Fruit fly (Drosophila melanogaster) whole organism, pupa: Measurements from ENCODE around the gene Ndfip.
A peak's percentile ranks its signal among the peaks of the same experiment; 100 is the strongest.

ENCODE experiments used
- CG10348 ChIP-seq: fragments of 200-800 bp; sonication (Bioruptor generic); IDR thresholded peaks from 2 replicates; pipeline ENCODE4 v1.3.6; 2022; ENCODE audit warnings: missing biosample characterization, missing genetic modification characterization
- CG12605 ChIP-seq: fragments of 200-800 bp; sonication (Bioruptor generic); IDR thresholded peaks from 2 replicates; pipeline ENCODE4 v1.3.6; 2022; ENCODE audit warnings: missing biosample characterization, missing genetic modification characterization
- CG13204 ChIP-seq: fragments of 200-800 bp; sonication (Bioruptor generic); optimal IDR thresholded peaks from 2 replicates; lab custom pipeline; 2018; ENCODE audit warnings: missing biosample characterization, mild to moderate bottlenecking, missing genetic modification characterization, moderate library complexity
- CG14655 ChIP-seq: fragments of 200-800 bp; sonication (Bioruptor generic); optimal IDR thresholded peaks from 3 replicates; lab custom pipeline; 2017; ENCODE audit warnings: mild to moderate bottlenecking, missing biosample characterization, missing genetic modification reagents, missing genetic modification characterization
- CG15710 ChIP-seq: fragments of 200-800 bp; sonication (Bioruptor generic); optimal IDR thresholded peaks from 2 replicates; lab custom pipeline; 2018; ENCODE audit warnings: missing biosample characterization, mild to moderate bottlenecking, missing genetic modification characterization, moderate library complexity
- CG17806 ChIP-seq: fragments of 200-800 bp; sonication (Bioruptor generic); optimal IDR thresholded peaks from 2 replicates; lab custom pipeline; 2018; ENCODE audit warnings: missing biosample characterization, mild to moderate bottlenecking, missing genetic modification characterization, moderate library complexity
- CG32121 ChIP-seq: fragments of 200-800 bp; sonication (Bioruptor generic); IDR thresholded peaks from 2 replicates; pipeline ENCODE4 v1.3.6; 2022; ENCODE audit warnings: missing biosample characterization, missing genetic modification characterization
- CG34367 ChIP-seq: fragments of 200-800 bp; sonication (Bioruptor generic); optimal IDR thresholded peaks from 2 replicates; lab custom pipeline; 2018; ENCODE audit warnings: missing biosample characterization, mild to moderate bottlenecking, missing genetic modification characterization
- CG4496 ChIP-seq: fragments of 200-800 bp; sonication (Bioruptor generic); IDR thresholded peaks from 3 replicates; pipeline ENCODE4 v1.3.6; 2022; ENCODE audit warnings: missing biosample characterization, missing genetic modification characterization
- CG8159 ChIP-seq: fragments of 200-800 bp; sonication (Bioruptor generic); optimal IDR thresholded peaks from 3 replicates; lab custom pipeline; 2018; ENCODE audit warnings: missing biosample characterization, mild to moderate bottlenecking, missing genetic modification characterization, moderate library complexity
- CG8301 ChIP-seq: fragments of 200-800 bp; sonication (Bioruptor generic); optimal IDR thresholded peaks from 2 replicates; lab custom pipeline; 2018; ENCODE audit warnings: missing biosample characterization, mild to moderate bottlenecking, missing genetic modification characterization
- CG9948 ChIP-seq: fragments of 200-800 bp; sonication (Bioruptor generic); optimal IDR thresholded peaks from 2 replicates; lab custom pipeline; 2018; ENCODE audit warnings: missing biosample characterization, mild to moderate bottlenecking, missing genetic modification characterization, moderate library complexity
- D1 ChIP-seq: fragments of 200-800 bp; sonication (Bioruptor generic); optimal IDR thresholded peaks from 2 replicates; lab custom pipeline; 2018; ENCODE audit warnings: missing biosample characterization, mild to moderate bottlenecking, missing genetic modification characterization, moderate library complexity
- EcR ChIP-seq: fragments of 200-800 bp; sonication (Bioruptor generic); optimal IDR thresholded peaks from 3 replicates; lab custom pipeline; 2019; ENCODE audit warnings: missing biosample characterization, missing genetic modification characterization, mild to moderate bottlenecking, moderate library complexity, missing genetic modification reagents
- Ets98B ChIP-seq: fragments of 200-800 bp; sonication (Bioruptor generic); IDR thresholded peaks from 2 replicates; pipeline ENCODE4 v1.3.6; 2022; ENCODE audit warnings: missing biosample characterization, missing genetic modification characterization
- Pif1A ChIP-seq: fragments of 200-800 bp; sonication (Bioruptor generic); optimal IDR thresholded peaks from 3 replicates; lab custom pipeline; 2016; ENCODE audit warnings: missing biosample characterization, missing genetic modification characterization
- Pif1B ChIP-seq: fragments of 200-800 bp; sonication (Bioruptor generic); optimal IDR thresholded peaks from 3 replicates; lab custom pipeline; 2016; ENCODE audit warnings: missing biosample characterization, missing genetic modification characterization
- Snoo ChIP-seq: fragments of 200-800 bp; sonication (Bioruptor generic); optimal IDR thresholded peaks from 3 replicates; lab custom pipeline; 2017; ENCODE audit warnings: missing biosample characterization, mild to moderate bottlenecking, missing genetic modification characterization, inconsistent platforms
- fd96Ca ChIP-seq: fragments of 200-800 bp; sonication (Bioruptor generic); IDR thresholded peaks from 3 replicates; pipeline ENCODE4 v1.3.6; 2022; ENCODE audit warnings: missing biosample characterization, missing genetic modification characterization
- gl ChIP-seq: fragments of 200-800 bp; sonication (Bioruptor generic); optimal IDR thresholded peaks from 2 replicates; lab custom pipeline; 2018; ENCODE audit warnings: missing biosample characterization, mild to moderate bottlenecking, missing genetic modification characterization
- rn ChIP-seq: fragments of 200-800 bp; sonication (Bioruptor generic); IDR thresholded peaks from 2 replicates; pipeline ENCODE4 v1.3.6; 2022; ENCODE audit warnings: missing biosample characterization, missing genetic modification characterization

Gene Ndfip

dm6 chr3L:17616876-17617279 is 37.2 kb downstream of the Ndfip start:
- TF ChIP-seq fd96Ca = no peak
- no peak for TF ChIP-seq CG8159 (tag; lab: Kevin White, UChicago)

dm6 chr3L:17615838-17616237 is 38.2 kb downstream of the Ndfip start:
- TF ChIP-seq CG13204 (no peak), Snoo (tag; lab: Kevin White, UChicago) (no peak), gl (tag; lab: Kevin White, UChicago) (no peak), CG4496 (GFP tag; lab: Robert Waterston, UW) (no peak), Pif1A (GFP tag; lab: Kevin White, UChicago) (no peak), CG10348 (GFP tag; lab: Robert Waterston, UW) (no peak), EcR (GFP tag; lab: Kevin White, UChicago) (no peak), Ets98B (GFP tag; lab: Robert Waterston, UW) (no peak), CG15710 (tag; lab: Kevin White, UChicago) (no peak)
- TF ChIP-seq, all 21 proteins: peak for 0

dm6 chr3L:17615286-17615685 is 38.8 kb downstream of the Ndfip start:
- TF ChIP-seq EcR (GFP tag; lab: Kevin White, UChicago) = no peak
- TF ChIP-seq CG14655 (GFP tag; lab: Kevin White, UChicago) = no peak
- TF ChIP-seq CG32121 = no peak
- no peak for TF ChIP-seq Pif1A (GFP tag; lab: Kevin White, UChicago)
- TF ChIP-seq D1 (tag; lab: Kevin White, UChicago) = no peak
- TF ChIP-seq CG15710 (tag; lab: Kevin White, UChicago) = no peak
- TF ChIP-seq CG10348 (GFP tag; lab: Robert Waterston, UW) = no peak
- TF ChIP-seq rn (GFP tag; lab: Robert Waterston, UW) = no peak
- TF ChIP-seq Snoo (tag; lab: Kevin White, UChicago) = no peak
- no peak for TF ChIP-seq CG8301 (tag; lab: Kevin White, UChicago)
- no peak for TF ChIP-seq fd96Ca
- TF ChIP-seq CG17806 (tag; lab: Kevin White, UChicago) = no peak
- no peak for TF ChIP-seq CG8159 (tag; lab: Kevin White, UChicago)

dm6 chr3L:17613972-17614384 is 40.1 kb downstream of the Ndfip start:
- TF ChIP-seq EcR (GFP tag; lab: Kevin White, UChicago) (peak; percentile 32), fd96Ca (0 out of 3 replicates have a peak, but pooled peaks have one; percentile 36), CG34367 (tag; lab: Kevin White, UChicago) (no peak)

- TF ChIP-seq CG17806 (tag; lab: Kevin White, UChicago) (no peak), CG32121 (no peak), CG13204 (no peak), fd96Ca (no peak), Pif1A (GFP tag; lab: Kevin White, UChicago) (no peak), CG9948 (no peak), Snoo (tag; lab: Kevin White, UChicago) (peak; percentile 18), CG8159 (tag; lab: Kevin White, UChicago) (no peak), Pif1B (no peak), rn (GFP tag; lab: Robert Waterston, UW) (no peak), CG8301 (tag; lab: Kevin White, UChicago) (no peak), EcR (GFP tag; lab: Kevin White, UChicago) (peak; percentile 26)
Observed at dm6 chr3L:17613292-17613734, 40.8 kb downstream of the Ndfip start.

dm6 chr3L:17611864-17612505 is 42.1 kb downstream of the Ndfip start:
- TF ChIP-seq CG14655 (GFP tag; lab: Kevin White, UChicago) (no peak), CG32121 (no peak), CG17806 (tag; lab: Kevin White, UChicago) (no peak), CG13204 (peak; percentile 76), CG8159 (tag; lab: Kevin White, UChicago) (peak; percentile 1), CG9948 (no peak), CG8301 (tag; lab: Kevin White, UChicago) (no peak), CG34367 (tag; lab: Kevin White, UChicago) (no peak), CG12605 (GFP tag; lab: Robert Waterston, UW) (peak; percentile 65), gl (tag; lab: Kevin White, UChicago) (peak; percentile 37), Pif1A (GFP tag; lab: Kevin White, UChicago) (no peak), EcR (GFP tag; lab: Kevin White, UChicago) (peak; percentile 100), fd96Ca (peak; percentile 60), Snoo (tag; lab: Kevin White, UChicago) (no peak), CG10348 (GFP tag; lab: Robert Waterston, UW) (no peak), rn (GFP tag; lab: Robert Waterston, UW) (no peak), D1 (tag; lab: Kevin White, UChicago) (peak; percentile 41), Ets98B (GFP tag; lab: Robert Waterston, UW) (peak; percentile 64), CG4496 (GFP tag; lab: Robert Waterston, UW) (peak; percentile 56; the same call in 2 of the 3 replicates), CG15710 (tag; lab: Kevin White, UChicago) (no peak), Pif1B (no peak)
